Worm (Caenorhabditis elegans): ENCODE measurements around the gene ugt-11.

- TF ChIP-seq ama-1 (optimal IDR thresholded peaks at IDR 0.05) (no peak), hmbx-1 (tag; optimal IDR thresholded peaks at IDR 0.05) (no peak), ets-7 (tag; optimal IDR thresholded peaks at IDR 0.05) (no peak), tbx-11 (GFP tag; IDR thresholded peaks at IDR 0.05) (no peak), tbx-37 (GFP tag; conservative IDR thresholded peaks at IDR 0.05) (no peak), ceh-13 (GFP tag; optimal IDR thresholded peaks at IDR 0.05) (no peak), hnd-1 (tag; optimal IDR thresholded peaks at IDR 0.05) (no peak), sea-1 (GFP tag; conservative IDR thresholded peaks at IDR 0.05) (no peak), F13C5.2 (tag; optimal IDR thresholded peaks at IDR 0.05) (no peak), tra-4 (tag; optimal IDR thresholded peaks at IDR 0.05) (no peak), scrt-1 (GFP tag; IDR thresholded peaks at IDR 0.05) (no peak), pes-1 (GFP tag; IDR thresholded peaks at IDR 0.05) (no peak), B0310.2 (tag; optimal IDR thresholded peaks at IDR 0.05) (no peak), flt-1 (GFP tag; IDR thresholded peaks at IDR 0.05) (no peak)
Measured at ce11 chrV:4885372-4885771, 9.5 kb downstream of the ugt-11 start, which contains the start of gene T19H12.3.
